Fruit fly (Drosophila melanogaster) whole organism, embryonic: ENCODE measurements around the gene CG11596.

Experiments
- Blimp-1 ChIP-seq: fragments of 200-800 bp; sonication (Bioruptor generic); optimal IDR thresholded peaks from 3 replicates; lab custom pipeline; 2018; ENCODE audit warnings: missing biosample characterization, missing genetic modification characterization, mild to moderate bottlenecking, moderate library complexity, missing genetic modification reagents
- CG10209 ChIP-seq: fragments of 200-800 bp; sonication (Bioruptor generic); optimal IDR thresholded peaks from 3 replicates; lab custom pipeline; 2017; ENCODE audit warnings: missing biosample characterization, mild to moderate bottlenecking, missing genetic modification characterization, missing genetic modification reagents
- CG10431 ChIP-seq: fragments of 200-800 bp; sonication (Bioruptor generic); optimal IDR thresholded peaks from 3 replicates; lab custom pipeline; 2018; ENCODE audit warnings: missing biosample characterization, mild to moderate bottlenecking, missing genetic modification characterization
- CG12071 ChIP-seq: fragments of 200-800 bp; sonication (Bioruptor generic); optimal IDR thresholded peaks from 3 replicates; lab custom pipeline; 2018; ENCODE audit warnings: missing biosample characterization, mild to moderate bottlenecking, missing genetic modification characterization
- CG14441 ChIP-seq: fragments of 200-800 bp; sonication (Bioruptor generic); IDR thresholded peaks from 2 replicates; pipeline ENCODE4 v1.3.6; 2022; ENCODE audit warnings: missing biosample characterization, missing genetic modification characterization
- CG14710 ChIP-seq: fragments of 200-800 bp; sonication (Bioruptor generic); optimal IDR thresholded peaks from 3 replicates; lab custom pipeline; 2019; ENCODE audit warnings: missing biosample characterization, mild to moderate bottlenecking, missing genetic modification characterization, moderate library complexity
- CG17802 ChIP-seq: fragments of 200-800 bp; sonication (Bioruptor generic); optimal IDR thresholded peaks from 2 replicates; lab custom pipeline; 2018; ENCODE audit warnings: missing biosample characterization, mild to moderate bottlenecking, missing genetic modification characterization, moderate library complexity
- CG3163 ChIP-seq: fragments of 200-800 bp; sonication (Bioruptor generic); optimal IDR thresholded peaks from 3 replicates; lab custom pipeline; 2016; ENCODE audit warnings: missing biosample characterization, missing genetic modification characterization
- CG33213 ChIP-seq: fragments of 200-800 bp; sonication (Bioruptor generic); optimal IDR thresholded peaks from 3 replicates; lab custom pipeline; 2016; ENCODE audit warnings: missing biosample characterization, missing genetic modification characterization
- CG4707 ChIP-seq: fragments of 200-800 bp; sonication (Bioruptor generic); optimal IDR thresholded peaks from 2 replicates; lab custom pipeline; 2018; ENCODE audit warnings: missing biosample characterization, mild to moderate bottlenecking, missing genetic modification characterization, moderate library complexity
- CG6854 ChIP-seq: fragments of 200-800 bp; sonication (Bioruptor generic); optimal IDR thresholded peaks from 3 replicates; lab custom pipeline; 2017; ENCODE audit warnings: missing biosample characterization, mild to moderate bottlenecking, missing genetic modification characterization
- CG7928 ChIP-seq: fragments of 200-800 bp; sonication (Bioruptor generic); optimal IDR thresholded peaks from 2 replicates; lab custom pipeline; 2017; ENCODE audit warnings: missing biosample characterization, mild to moderate bottlenecking, missing genetic modification characterization
- CG8359 ChIP-seq: fragments of 200-800 bp; sonication (Bioruptor generic); optimal IDR thresholded peaks from 2 replicates; lab custom pipeline; 2017; ENCODE audit warnings: missing biosample characterization, mild to moderate bottlenecking, missing genetic modification characterization, borderline replicate concordance
- CG9876 ChIP-seq: fragments of 200-800 bp; sonication (Bioruptor generic); optimal IDR thresholded peaks from 2 replicates; lab custom pipeline; 2016; ENCODE audit warnings: missing biosample characterization, missing genetic modification characterization
- Camta ChIP-seq: fragments of 200-800 bp; sonication (Bioruptor generic); optimal IDR thresholded peaks from 2 replicates; lab custom pipeline; 2016; ENCODE audit warnings: missing biosample characterization, missing genetic modification characterization
- Dad ChIP-seq: fragments of 200-800 bp; sonication (Bioruptor generic); optimal IDR thresholded peaks from 3 replicates; lab custom pipeline; 2016; ENCODE audit warnings: missing biosample characterization, missing genetic modification characterization
- Dp ChIP-seq: fragments of 200-800 bp; sonication (Bioruptor generic); optimal IDR thresholded peaks from 2 replicates; lab custom pipeline; 2018; ENCODE audit warnings: missing biosample characterization, mild to moderate bottlenecking, missing genetic modification characterization, moderate library complexity
- Dref ChIP-seq: fragments of 200-800 bp; sonication (Bioruptor generic); IDR thresholded peaks from 2 replicates; pipeline ENCODE4 v1.3.6; 2022; ENCODE audit warnings: missing biosample characterization, missing genetic modification characterization
- HmgD ChIP-seq: fragments of 200-800 bp; sonication (Bioruptor generic); optimal IDR thresholded peaks from 3 replicates; lab custom pipeline; 2016; ENCODE audit warnings: missing biosample characterization, missing genetic modification characterization
- Hmr ChIP-seq: fragments of 200-800 bp; sonication (Bioruptor generic); optimal IDR thresholded peaks from 3 replicates; lab custom pipeline; 2017; ENCODE audit warnings: mild to moderate bottlenecking, missing biosample characterization, missing genetic modification reagents, missing genetic modification characterization
- Jarid2 ChIP-seq: fragments of 200-800 bp; sonication (Bioruptor generic); optimal IDR thresholded peaks from 3 replicates; lab custom pipeline; 2017; ENCODE audit warnings: mild to moderate bottlenecking, missing biosample characterization, missing genetic modification reagents, missing genetic modification characterization
- MESR4 ChIP-seq: fragments of 200-800 bp; sonication (Bioruptor generic); optimal IDR thresholded peaks from 2 replicates; lab custom pipeline; 2018; ENCODE audit warnings: missing biosample characterization, mild to moderate bottlenecking, missing genetic modification characterization, moderate library complexity
- Mad ChIP-seq: fragments of 200-800 bp; sonication (Bioruptor generic); optimal IDR thresholded peaks from 2 replicates; lab custom pipeline; 2016; ENCODE audit warnings: missing biosample characterization, missing genetic modification characterization
- Mes4 ChIP-seq: fragments of 200-800 bp; sonication (Bioruptor generic); optimal IDR thresholded peaks from 2 replicates; lab custom pipeline; 2016; ENCODE audit warnings: missing biosample characterization, missing genetic modification characterization
- NC2α ChIP-seq: fragments of 200-800 bp; sonication (Bioruptor generic); optimal IDR thresholded peaks from 2 replicates; lab custom pipeline; 2016; ENCODE audit warnings: missing biosample characterization, missing genetic modification characterization
- Ptx1 ChIP-seq: fragments of 200-800 bp; sonication (Bioruptor generic); IDR thresholded peaks from 2 replicates; pipeline ENCODE4 v1.3.6; 2022; ENCODE audit warnings: missing biosample characterization, missing genetic modification characterization
- Side ChIP-seq: fragments of 200-800 bp; sonication (Bioruptor generic); optimal IDR thresholded peaks from 2 replicates; lab custom pipeline; 2016; ENCODE audit warnings: missing biosample characterization, missing genetic modification characterization
- Sin3A ChIP-seq: fragments of >200 bp; optimal IDR thresholded peaks from 2 replicates; lab custom pipeline; 2018
- Sry-β ChIP-seq: fragments of 200-800 bp; sonication (Bioruptor generic); optimal IDR thresholded peaks from 2 replicates; lab custom pipeline; 2018; ENCODE audit warnings: missing biosample characterization, mild to moderate bottlenecking, missing genetic modification characterization, moderate library complexity
- br ChIP-seq: fragments of >200 bp; optimal IDR thresholded peaks from 2 replicates; lab custom pipeline; 2017
- btn ChIP-seq: fragments of 200-800 bp; sonication (Bioruptor generic); optimal IDR thresholded peaks from 2 replicates; lab custom pipeline; 2016; ENCODE audit warnings: missing biosample characterization, missing genetic modification characterization
- cato ChIP-seq: fragments of 200-800 bp; sonication (Bioruptor generic); optimal IDR thresholded peaks from 2 replicates; lab custom pipeline; 2016; ENCODE audit warnings: missing biosample characterization, missing genetic modification characterization, borderline replicate concordance
- da ChIP-seq: fragments of 200-800 bp; sonication (Bioruptor generic); optimal IDR thresholded peaks from 2 replicates; lab custom pipeline; 2016; ENCODE audit warnings: missing biosample characterization, missing genetic modification characterization
- dmrt11E ChIP-seq: fragments of 200-800 bp; sonication (Bioruptor generic); optimal IDR thresholded peaks from 3 replicates; lab custom pipeline; 2018; ENCODE audit warnings: missing biosample characterization, mild to moderate bottlenecking, missing genetic modification characterization, moderate library complexity
- esg ChIP-seq: fragments of 200-800 bp; sonication (Bioruptor generic); conservative IDR thresholded peaks from 2 replicates; pipeline ENCODE4 v1.3.6; 2022; ENCODE audit warnings: missing biosample characterization, missing genetic modification characterization
- eve ChIP-seq, 2 experiments: fragments of >200 bp; optimal IDR thresholded peaks; 2 replicates each; lab custom pipeline; 2017; ENCODE audit warnings: missing biosample characterization in 2 of 2, missing genetic modification characterization in 2 of 2
- gcm2 ChIP-seq: fragments of 200-800 bp; sonication (Bioruptor generic); optimal IDR thresholded peaks from 2 replicates; lab custom pipeline; 2016; ENCODE audit warnings: missing biosample characterization, missing genetic modification characterization
- h ChIP-seq: fragments of >200 bp; optimal IDR thresholded peaks from 2 replicates; lab custom pipeline; 2017
- ind ChIP-seq: fragments of 200-800 bp; sonication (Bioruptor generic); optimal IDR thresholded peaks from 3 replicates; lab custom pipeline; 2016; ENCODE audit warnings: missing biosample characterization, missing genetic modification characterization
- inv ChIP-seq: fragments of 200-800 bp; sonication (Bioruptor generic); IDR thresholded peaks from 2 replicates; pipeline ENCODE4 v1.3.6; 2022; ENCODE audit warnings: missing biosample characterization, missing genetic modification characterization; ENCODE audit not compliant: partially characterized antibody
- nom ChIP-seq: fragments of 200-800 bp; sonication (Bioruptor generic); optimal IDR thresholded peaks from 2 replicates; lab custom pipeline; 2017; ENCODE audit warnings: missing biosample characterization, missing genetic modification characterization, mild to moderate bottlenecking, moderate library complexity, missing genetic modification reagents
- oc ChIP-seq: fragments of 200-800 bp; sonication (Bioruptor generic); optimal IDR thresholded peaks from 2 replicates; lab custom pipeline; 2018; ENCODE audit warnings: missing biosample characterization, mild to moderate bottlenecking, missing genetic modification characterization, moderate library complexity
- pan ChIP-seq, 4 experiments: fragments of >200 bp in 3 of 4; fragments of 200-800 bp in 1 of 4; sonication (Bioruptor generic) in 1 of 4; optimal IDR thresholded peaks in 3 of 4; IDR thresholded peaks in 1 of 4; 2 replicates each; pipeline versions ENCODE4 v1.3.6 to Lab custom; 2017 to 2022; ENCODE audit warnings: missing biosample characterization in 2 of 4, missing genetic modification characterization in 2 of 4, mixed read lengths in 1 of 4
- pb ChIP-seq: fragments of 200-800 bp; sonication (Bioruptor generic); optimal IDR thresholded peaks from 3 replicates; lab custom pipeline; 2016; ENCODE audit warnings: missing biosample characterization, missing genetic modification characterization
- sc ChIP-seq, 3 experiments: fragments of >200 bp in 2 of 3; fragments of 200-800 bp in 1 of 3; sonication (Bioruptor generic) in 1 of 3; optimal IDR thresholded peaks; 2 replicates in 2 of 3; 3 replicates in 1 of 3; lab custom pipeline; 2017; ENCODE audit warnings: mild to moderate bottlenecking in 1 of 3, missing biosample characterization in 1 of 3, missing genetic modification characterization in 1 of 3, missing genetic modification reagents in 1 of 3
- sna ChIP-seq: fragments of 200-800 bp; sonication (Bioruptor generic); IDR thresholded peaks from 2 replicates; pipeline ENCODE4 v1.3.6; 2022; ENCODE audit warnings: missing biosample characterization, missing genetic modification characterization; ENCODE audit not compliant: partially characterized antibody
- sqz ChIP-seq: fragments of 200-800 bp; sonication (Bioruptor generic); optimal IDR thresholded peaks from 3 replicates; lab custom pipeline; 2018; ENCODE audit warnings: missing biosample characterization, mild to moderate bottlenecking, missing genetic modification characterization
- sug ChIP-seq: fragments of 200-800 bp; optimal IDR thresholded peaks from 2 replicates; lab custom pipeline; 2019; ENCODE audit warnings: missing biosample characterization, mild to moderate bottlenecking, missing genetic modification characterization, moderate library complexity
- tup ChIP-seq: fragments of 200-800 bp; sonication (Bioruptor generic); optimal IDR thresholded peaks from 2 replicates; lab custom pipeline; 2016; ENCODE audit warnings: missing biosample characterization, mild to moderate bottlenecking, missing genetic modification characterization, moderate library complexity
- wek ChIP-seq: fragments of 200-800 bp; sonication (Bioruptor generic); optimal IDR thresholded peaks from 3 replicates; lab custom pipeline; 2018; ENCODE audit warnings: missing biosample characterization, mild to moderate bottlenecking, missing genetic modification characterization, moderate library complexity

CG11596 gene

DNA sequence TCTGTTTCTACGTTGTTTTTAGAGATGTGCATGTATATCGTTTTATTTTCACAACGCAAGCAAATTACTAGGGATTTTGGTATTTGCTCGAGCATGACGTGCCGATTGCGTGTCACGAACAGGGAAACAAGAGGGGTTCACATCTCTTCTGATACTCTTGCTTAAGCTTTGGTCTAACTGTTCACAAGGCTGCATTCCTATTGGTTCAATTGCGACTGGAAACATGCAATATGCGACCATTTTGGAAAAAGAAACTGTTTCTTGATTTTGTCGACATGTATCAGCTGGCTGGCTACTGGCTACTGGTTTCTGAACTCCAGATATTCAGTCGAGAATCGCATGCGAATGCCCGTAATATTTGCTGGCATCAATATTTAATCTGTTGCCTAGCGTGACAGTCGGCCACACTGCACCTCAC, 47.3 kb upstream of the CG11596 start, which contains the start of gene Coa8 (continued):
- TF ChIP-seq esg (GFP tag; lab: Robert Waterston, UW): no peak; the same call in 1 of the 2 replicates
- TF ChIP-seq ind (GFP tag; lab: Kevin White, UChicago): peak; percentile 56
- TF ChIP-seq HmgD (GFP tag; lab: Kevin White, UChicago): no peak
- peak; percentile 37 for TF ChIP-seq inv (GFP tag; lab: Robert Waterston, UW)
- no peak for TF ChIP-seq Camta (GFP tag; lab: Kevin White, UChicago)
- peak; percentile 6 for TF ChIP-seq dmrt11E
- TF ChIP-seq CG10209 (GFP tag; lab: Kevin White, UChicago): no peak
- TF ChIP-seq Mad (GFP tag; lab: Kevin White, UChicago): peak; percentile 15
- no peak for TF ChIP-seq cato (GFP tag; lab: Kevin White, UChicago)
- no peak for TF ChIP-seq br (lab: Kevin White, UChicago)
- no peak for TF ChIP-seq nom (GFP tag; lab: Kevin White, UChicago)
- TF ChIP-seq Dad (GFP tag; lab: Kevin White, UChicago): peak; percentile 19
- TF ChIP-seq Ptx1: peak; percentile 59
- no peak for TF ChIP-seq sqz
- TF ChIP-seq eve (GFP tag; optimal IDR thresholded peaks at IDR 0.05; lab: Kevin White, UChicago): no peak
- no peak for TF ChIP-seq Mes4 (GFP tag; lab: Kevin White, UChicago)
- no peak for TF ChIP-seq sc (optimal IDR thresholded peaks at IDR 0.05; lab: Kevin White, UChicago)
- no peak for TF ChIP-seq sc (GFP tag; optimal IDR thresholded peaks at IDR 0.05; lab: Kevin White, UChicago)
- TF ChIP-seq h (lab: Kevin White, UChicago): no peak
- no peak for TF ChIP-seq CG7928 (GFP tag; lab: Kevin White, UChicago)
- no peak for TF ChIP-seq CG33213 (GFP tag; lab: Kevin White, UChicago)
- TF ChIP-seq Side (GFP tag; lab: Kevin White, UChicago): no peak
- peak; percentile 28 for TF ChIP-seq Hmr (GFP tag; lab: Kevin White, UChicago)
- TF ChIP-seq Sin3A (lab: Kevin White, UChicago): peak; percentile 39
- TF ChIP-seq btn: peak; percentile 37
- TF ChIP-seq oc: no peak
- TF ChIP-seq Jarid2 (GFP tag; lab: Kevin White, UChicago): no peak
- TF ChIP-seq CG4707 (GFP tag; lab: Kevin White, UChicago): no peak
- no peak for TF ChIP-seq CG3163 (GFP tag; lab: Kevin White, UChicago)
- peak; percentile 8 for TF ChIP-seq CG10431 (GFP tag; lab: Kevin White, UChicago)
- TF ChIP-seq sna (GFP tag; lab: Robert Waterston, UW): peak; percentile 39; the same call in 1 of the 2 replicates
- TF ChIP-seq Dref (GFP tag; lab: Robert Waterston, UW): no peak
- TF ChIP-seq wek: peak; percentile 91
- no peak for TF ChIP-seq tup
- TF ChIP-seq MESR4 (GFP tag; lab: Kevin White, UChicago): no peak
- TF ChIP-seq CG6854 (GFP tag; lab: Kevin White, UChicago): no peak
- TF ChIP-seq pb (GFP tag; lab: Kevin White, UChicago): no peak
- no peak for TF ChIP-seq NC2α
- peak; percentile 33 for TF ChIP-seq sug (tag; lab: Kevin White, UChicago)
- no peak for TF ChIP-seq CG12071 (GFP tag; lab: Kevin White, UChicago)
- peak; percentile 17 for TF ChIP-seq CG9876 (GFP tag; lab: Kevin White, UChicago)
- TF ChIP-seq pan (optimal IDR thresholded peaks at IDR 0.05; lab: Kevin White, UChicago): no peak
- peak in 1 of 2 experiments; percentile 54 for TF ChIP-seq pan (GFP tag; optimal IDR thresholded peaks at IDR 0.05 in 1 of 2, IDR thresholded peaks at IDR 0.05 in 1 of 2)
- TF ChIP-seq CG8359 (GFP tag; lab: Kevin White, UChicago): no peak
- peak; percentile 2 for TF ChIP-seq Blimp-1 (GFP tag; lab: Kevin White, UChicago)
- TF ChIP-seq da (GFP tag; lab: Kevin White, UChicago): no peak
- no peak for TF ChIP-seq gcm2 (GFP tag; lab: Kevin White, UChicago)
- TF ChIP-seq CG17802 (tag; lab: Kevin White, UChicago): no peak
- TF ChIP-seq Dp (GFP tag; lab: Kevin White, UChicago): no peak
- peak; percentile 52; the same call in 1 of the 2 replicates for TF ChIP-seq CG14441 (GFP tag; lab: Robert Waterston, UW)
- TF ChIP-seq Sry-β (GFP tag; lab: Kevin White, UChicago): no peak
- no peak for TF ChIP-seq CG14710 (tag; lab: Kevin White, UChicago)
